Worm (Caenorhabditis elegans) whole organism, early embryonic: ENCODE results near the gene C41H7.9.

Experiments
- B0310.2 ChIP-seq: sonication (generic microtip); optimal IDR thresholded peaks from 2 replicates; lab custom pipeline; 2016; ENCODE audit warnings: mild to moderate bottlenecking, missing genetic modification characterization, missing compliant biosample characterization
- F13C5.2 ChIP-seq: sonication (generic microtip); optimal IDR thresholded peaks from 2 replicates; lab custom pipeline; 2017; ENCODE audit warnings: mild to moderate bottlenecking, missing genetic modification characterization, inconsistent platforms, missing compliant biosample characterization
- aly-1 ChIP-seq: sonication (generic microtip); optimal IDR thresholded peaks from 2 replicates; lab custom pipeline; 2016; ENCODE audit warnings: missing genetic modification characterization, missing compliant biosample characterization
- ama-1 ChIP-seq: fragments of 150-350 bp; optimal IDR thresholded peaks from 2 replicates; lab custom pipeline; 2014
- ceh-13 ChIP-seq: fragments of 200-800 bp; sonication (Bioruptor generic); optimal IDR thresholded peaks from 2 replicates; lab custom pipeline; 2018; ENCODE audit warnings: mild to moderate bottlenecking, missing genetic modification characterization, missing compliant biosample characterization
- ceh-36 ChIP-seq: sonication (generic microtip); optimal IDR thresholded peaks from 2 replicates; lab custom pipeline; 2016; ENCODE audit warnings: missing genetic modification characterization, inconsistent platforms, missing compliant biosample characterization
- ets-7 ChIP-seq: sonication (generic microtip); optimal IDR thresholded peaks from 2 replicates; lab custom pipeline; 2016; ENCODE audit warnings: missing genotype, missing genetic modification characterization, missing compliant biosample characterization
- flt-1 ChIP-seq: fragments of 200-800 bp; sonication (Bioruptor generic); IDR thresholded peaks from 2 replicates; pipeline ENCODE4 v1.3.6; 2022; ENCODE audit warnings: missing genetic modification characterization, missing compliant biosample characterization
- hmbx-1 ChIP-seq: sonication (generic microtip); optimal IDR thresholded peaks from 2 replicates; lab custom pipeline; 2016; ENCODE audit warnings: mild to moderate bottlenecking, missing genetic modification characterization, missing compliant biosample characterization
- hmg-4 ChIP-seq: fragments of 200-800 bp; sonication (Bioruptor generic); optimal IDR thresholded peaks from 2 replicates; lab custom pipeline; 2018; ENCODE audit warnings: mild to moderate bottlenecking, missing genetic modification characterization, missing compliant biosample characterization
- scrt-1 ChIP-seq: fragments of 200-800 bp; sonication (Bioruptor generic); IDR thresholded peaks from 2 replicates; pipeline ENCODE4 v1.3.6; 2022; ENCODE audit warnings: missing genetic modification characterization, missing compliant biosample characterization
- sea-1 ChIP-seq: fragments of 200-800 bp; sonication (Bioruptor generic); conservative IDR thresholded peaks from 2 replicates; pipeline ENCODE4 v1.3.6; 2022; ENCODE audit warnings: missing genetic modification characterization, missing compliant biosample characterization
- tbx-11 ChIP-seq: fragments of 200-800 bp; sonication (Bioruptor generic); IDR thresholded peaks from 2 replicates; pipeline ENCODE4 v1.3.6; 2022; ENCODE audit warnings: missing genetic modification characterization, missing compliant biosample characterization
- tbx-37 ChIP-seq: fragments of 200-800 bp; sonication (Bioruptor generic); conservative IDR thresholded peaks from 2 replicates; pipeline ENCODE4 v1.3.6; 2022; ENCODE audit warnings: missing genetic modification reagents, missing genetic modification characterization, missing compliant biosample characterization

DNA sequence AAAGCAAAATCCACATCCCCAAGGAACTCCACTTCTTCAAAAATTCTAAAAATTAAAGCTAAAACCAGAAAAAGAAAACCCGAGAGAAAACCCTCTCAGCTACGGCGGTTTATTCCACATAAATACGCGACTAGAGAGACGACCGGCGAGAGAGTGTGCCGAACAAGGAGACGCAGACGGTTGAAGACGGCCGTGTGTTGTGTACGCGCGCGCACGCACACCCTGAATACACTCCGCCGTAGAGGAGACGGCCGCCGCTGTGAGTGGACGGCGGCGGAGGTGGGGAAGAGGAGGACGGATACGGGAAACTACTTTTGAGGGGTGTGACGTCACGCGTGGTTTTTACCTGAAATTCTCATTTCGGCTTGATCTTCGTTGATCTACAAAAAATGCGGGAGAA, 42.6 kb upstream of the C41H7.9 start:
- no peak for TF ChIP-seq ama-1
- TF ChIP-seq ceh-36 (tag; lab: Kevin White, UChicago): no peak
- TF ChIP-seq tbx-37 (GFP tag; lab: Robert Waterston, UW): no peak
- no peak for TF ChIP-seq hmbx-1 (tag; lab: Kevin White, UChicago)
- no peak for TF ChIP-seq flt-1 (GFP tag; lab: Robert Waterston, UW)
- TF ChIP-seq aly-1 (tag; lab: Kevin White, UChicago): peak; percentile 36
- TF ChIP-seq tbx-11 (GFP tag; lab: Robert Waterston, UW): no peak
- TF ChIP-seq ets-7 (tag; lab: Kevin White, UChicago): no peak
- no peak for TF ChIP-seq scrt-1 (GFP tag; lab: Robert Waterston, UW)
- no peak for TF ChIP-seq F13C5.2 (tag; lab: Kevin White, UChicago)
- no peak for TF ChIP-seq hmg-4 (GFP tag; lab: Kevin White, UChicago)
- no peak for TF ChIP-seq ceh-13 (GFP tag; lab: Kevin White, UChicago)
- no peak for TF ChIP-seq sea-1 (GFP tag; lab: Robert Waterston, UW)
- no peak for TF ChIP-seq B0310.2 (tag; lab: Kevin White, UChicago)
